Fruit fly (Drosophila melanogaster) whole organism, pupa: ENCODE measurements around the gene CG32148.

Experiments used
- CG10348 ChIP-seq: fragments of 200-800 bp; sonication (Bioruptor generic); IDR thresholded peaks from 2 replicates; pipeline ENCODE4 v1.3.6; 2022; ENCODE audit warnings: missing biosample characterization, missing genetic modification characterization
- CG12605 ChIP-seq: fragments of 200-800 bp; sonication (Bioruptor generic); IDR thresholded peaks from 2 replicates; pipeline ENCODE4 v1.3.6; 2022; ENCODE audit warnings: missing biosample characterization, missing genetic modification characterization
- CG13204 ChIP-seq: fragments of 200-800 bp; sonication (Bioruptor generic); optimal IDR thresholded peaks from 2 replicates; lab custom pipeline; 2018; ENCODE audit warnings: missing biosample characterization, mild to moderate bottlenecking, missing genetic modification characterization, moderate library complexity
- CG14655 ChIP-seq: fragments of 200-800 bp; sonication (Bioruptor generic); optimal IDR thresholded peaks from 3 replicates; lab custom pipeline; 2017; ENCODE audit warnings: mild to moderate bottlenecking, missing biosample characterization, missing genetic modification reagents, missing genetic modification characterization
- CG15710 ChIP-seq: fragments of 200-800 bp; sonication (Bioruptor generic); optimal IDR thresholded peaks from 2 replicates; lab custom pipeline; 2018; ENCODE audit warnings: missing biosample characterization, mild to moderate bottlenecking, missing genetic modification characterization, moderate library complexity
- CG17806 ChIP-seq: fragments of 200-800 bp; sonication (Bioruptor generic); optimal IDR thresholded peaks from 2 replicates; lab custom pipeline; 2018; ENCODE audit warnings: missing biosample characterization, mild to moderate bottlenecking, missing genetic modification characterization, moderate library complexity
- CG32121 ChIP-seq: fragments of 200-800 bp; sonication (Bioruptor generic); IDR thresholded peaks from 2 replicates; pipeline ENCODE4 v1.3.6; 2022; ENCODE audit warnings: missing biosample characterization, missing genetic modification characterization
- CG34367 ChIP-seq: fragments of 200-800 bp; sonication (Bioruptor generic); optimal IDR thresholded peaks from 2 replicates; lab custom pipeline; 2018; ENCODE audit warnings: missing biosample characterization, mild to moderate bottlenecking, missing genetic modification characterization
- CG4496 ChIP-seq: fragments of 200-800 bp; sonication (Bioruptor generic); IDR thresholded peaks from 3 replicates; pipeline ENCODE4 v1.3.6; 2022; ENCODE audit warnings: missing biosample characterization, missing genetic modification characterization
- CG8159 ChIP-seq: fragments of 200-800 bp; sonication (Bioruptor generic); optimal IDR thresholded peaks from 3 replicates; lab custom pipeline; 2018; ENCODE audit warnings: missing biosample characterization, mild to moderate bottlenecking, missing genetic modification characterization, moderate library complexity
- CG8301 ChIP-seq: fragments of 200-800 bp; sonication (Bioruptor generic); optimal IDR thresholded peaks from 2 replicates; lab custom pipeline; 2018; ENCODE audit warnings: missing biosample characterization, mild to moderate bottlenecking, missing genetic modification characterization
- CG9948 ChIP-seq: fragments of 200-800 bp; sonication (Bioruptor generic); optimal IDR thresholded peaks from 2 replicates; lab custom pipeline; 2018; ENCODE audit warnings: missing biosample characterization, mild to moderate bottlenecking, missing genetic modification characterization, moderate library complexity
- D1 ChIP-seq: fragments of 200-800 bp; sonication (Bioruptor generic); optimal IDR thresholded peaks from 2 replicates; lab custom pipeline; 2018; ENCODE audit warnings: missing biosample characterization, mild to moderate bottlenecking, missing genetic modification characterization, moderate library complexity
- EcR ChIP-seq: fragments of 200-800 bp; sonication (Bioruptor generic); optimal IDR thresholded peaks from 3 replicates; lab custom pipeline; 2019; ENCODE audit warnings: missing biosample characterization, missing genetic modification characterization, mild to moderate bottlenecking, moderate library complexity, missing genetic modification reagents
- Ets98B ChIP-seq: fragments of 200-800 bp; sonication (Bioruptor generic); IDR thresholded peaks from 2 replicates; pipeline ENCODE4 v1.3.6; 2022; ENCODE audit warnings: missing biosample characterization, missing genetic modification characterization
- Pif1A ChIP-seq: fragments of 200-800 bp; sonication (Bioruptor generic); optimal IDR thresholded peaks from 3 replicates; lab custom pipeline; 2016; ENCODE audit warnings: missing biosample characterization, missing genetic modification characterization
- Pif1B ChIP-seq: fragments of 200-800 bp; sonication (Bioruptor generic); optimal IDR thresholded peaks from 3 replicates; lab custom pipeline; 2016; ENCODE audit warnings: missing biosample characterization, missing genetic modification characterization
- Snoo ChIP-seq: fragments of 200-800 bp; sonication (Bioruptor generic); optimal IDR thresholded peaks from 3 replicates; lab custom pipeline; 2017; ENCODE audit warnings: missing biosample characterization, mild to moderate bottlenecking, missing genetic modification characterization, inconsistent platforms
- fd96Ca ChIP-seq: fragments of 200-800 bp; sonication (Bioruptor generic); IDR thresholded peaks from 3 replicates; pipeline ENCODE4 v1.3.6; 2022; ENCODE audit warnings: missing biosample characterization, missing genetic modification characterization
- gl ChIP-seq: fragments of 200-800 bp; sonication (Bioruptor generic); optimal IDR thresholded peaks from 2 replicates; lab custom pipeline; 2018; ENCODE audit warnings: missing biosample characterization, mild to moderate bottlenecking, missing genetic modification characterization
- rn ChIP-seq: fragments of 200-800 bp; sonication (Bioruptor generic); IDR thresholded peaks from 2 replicates; pipeline ENCODE4 v1.3.6; 2022; ENCODE audit warnings: missing biosample characterization, missing genetic modification characterization

CG32148 gene

DNA sequence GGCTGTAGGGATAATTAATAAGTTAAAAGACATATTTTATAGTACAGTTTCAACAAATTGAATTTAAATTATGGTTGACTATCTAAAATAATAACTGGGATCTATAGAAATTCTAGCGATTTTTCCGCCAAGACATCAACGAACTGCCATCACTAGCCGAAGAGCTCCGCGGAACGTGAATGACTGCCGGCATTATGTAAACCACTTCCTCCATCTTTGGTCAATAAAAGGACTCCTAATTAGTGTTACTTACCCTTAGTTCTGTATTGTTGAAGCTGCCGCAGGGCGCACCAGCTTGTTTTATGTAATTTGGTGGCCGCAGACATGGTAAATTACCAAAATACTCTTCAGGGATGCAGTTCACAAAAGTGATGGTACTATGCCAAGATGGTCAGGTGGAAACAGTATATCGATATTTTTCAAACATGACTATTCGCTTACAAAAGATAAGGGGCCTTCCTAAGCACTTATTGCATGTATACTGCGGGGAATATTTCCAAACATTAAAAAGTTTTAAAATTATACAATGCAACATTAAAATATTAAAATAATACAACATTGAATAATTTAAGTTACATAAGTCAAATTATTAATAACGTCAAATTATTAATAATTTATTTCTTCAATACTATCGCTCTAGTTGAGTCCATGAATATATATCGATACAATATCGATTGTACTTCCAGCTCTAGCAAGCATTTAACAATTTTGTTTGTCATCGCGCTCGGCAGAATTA is 23.8 kb upstream of the CG32148 start, which contains the start of the genes mRpL39 and Prosbeta2:
Gene mRpL39, minus strand, starts transcription at position 383 of the 736 bp plus-strand sequence.
Gene Prosbeta2, plus strand, starts transcription at position 668 of the 736 bp plus-strand sequence.
- TF ChIP-seq Pif1A (GFP tag; lab: Kevin White, UChicago) = no peak
- no peak for TF ChIP-seq CG9948 (tag; lab: Kevin White, UChicago)
- TF ChIP-seq rn (GFP tag; lab: Robert Waterston, UW) = peak; percentile 60; the same call in 1 of the 2 replicates
- no peak for TF ChIP-seq D1 (tag; lab: Kevin White, UChicago)
- no peak for TF ChIP-seq CG8301
- TF ChIP-seq CG34367 (tag; lab: Kevin White, UChicago) = no peak
- no peak for TF ChIP-seq CG12605 (GFP tag; lab: Robert Waterston, UW)
- no peak for TF ChIP-seq Pif1B
- TF ChIP-seq CG14655 (GFP tag; lab: Kevin White, UChicago) = no peak
- TF ChIP-seq Snoo (tag; lab: Kevin White, UChicago) = no peak
- peak; percentile 23; the same call in 1 of the 3 replicates for TF ChIP-seq fd96Ca (GFP tag; lab: Robert Waterston, UW)
- TF ChIP-seq CG13204 (GFP tag; lab: Kevin White, UChicago) = no peak
- TF ChIP-seq Ets98B = no peak
- peak; percentile 61 for TF ChIP-seq CG32121 (GFP tag; lab: Robert Waterston, UW)
- TF ChIP-seq CG17806 (tag; lab: Kevin White, UChicago) = no peak
- TF ChIP-seq gl (tag; lab: Kevin White, UChicago) = no peak
- TF ChIP-seq CG8159 (tag; lab: Kevin White, UChicago) = peak; percentile 72
- TF ChIP-seq CG15710 (tag; lab: Kevin White, UChicago) = peak; percentile 0
- no peak for TF ChIP-seq CG10348 (GFP tag; lab: Robert Waterston, UW)
- TF ChIP-seq EcR (GFP tag; lab: Kevin White, UChicago) = peak; percentile 24
- TF ChIP-seq CG4496 (GFP tag; lab: Robert Waterston, UW) = peak; percentile 66; the same call in 1 of the 3 replicates
- TF ChIP-seq, all 21 proteins: peak for 7

DNA sequence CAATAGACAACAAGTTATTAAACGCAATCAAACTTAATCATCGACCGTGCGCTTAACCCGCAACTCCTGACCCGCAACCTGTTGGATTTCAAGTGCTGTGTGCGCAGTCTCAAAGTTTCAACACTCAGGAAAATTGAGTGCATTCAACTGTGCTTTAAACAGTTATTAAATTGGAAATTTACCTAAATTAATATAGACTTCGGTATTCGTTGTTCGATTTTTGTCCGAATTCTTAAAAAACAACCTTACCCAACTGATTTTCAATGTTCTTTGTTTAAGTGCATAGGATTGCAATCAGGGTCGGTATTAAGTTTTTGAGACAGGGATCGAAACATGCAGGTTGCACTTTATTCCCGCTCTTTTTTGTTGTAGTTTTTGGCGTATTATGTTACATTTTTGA is 18.2 kb upstream of the CG32148 start:
- no peak for TF ChIP-seq Snoo (tag; lab: Kevin White, UChicago)
- peak; percentile 77; the same call in 2 of the 3 replicates for TF ChIP-seq CG4496 (GFP tag; lab: Robert Waterston, UW)
- TF ChIP-seq fd96Ca (GFP tag; lab: Robert Waterston, UW) = peak; percentile 62; the same call in 2 of the 3 replicates
- TF ChIP-seq D1 (tag; lab: Kevin White, UChicago) = no peak
- peak; percentile 79 for TF ChIP-seq CG12605 (GFP tag; lab: Robert Waterston, UW)
- no peak for TF ChIP-seq CG14655 (GFP tag; lab: Kevin White, UChicago)
- peak; percentile 37 for TF ChIP-seq CG15710 (tag; lab: Kevin White, UChicago)
- no peak for TF ChIP-seq CG10348 (GFP tag; lab: Robert Waterston, UW)
- peak; percentile 41 for TF ChIP-seq Pif1A (GFP tag; lab: Kevin White, UChicago)
- no peak for TF ChIP-seq CG13204 (GFP tag; lab: Kevin White, UChicago)
- peak; percentile 45 for TF ChIP-seq CG34367 (tag; lab: Kevin White, UChicago)
- TF ChIP-seq CG17806 (tag; lab: Kevin White, UChicago) = peak; percentile 58
- TF ChIP-seq EcR (GFP tag; lab: Kevin White, UChicago) = no peak
- no peak for TF ChIP-seq gl (tag; lab: Kevin White, UChicago)
- peak; percentile 54 for TF ChIP-seq CG8301
- peak; percentile 79 for TF ChIP-seq Ets98B
- peak; percentile 69 for TF ChIP-seq CG32121 (GFP tag; lab: Robert Waterston, UW)
- no peak for TF ChIP-seq Pif1B
- TF ChIP-seq CG9948 (tag; lab: Kevin White, UChicago) = peak; percentile 61
- 0 out of 2 replicates have a peak, but pooled peaks have one; percentile 40 for TF ChIP-seq rn (GFP tag; lab: Robert Waterston, UW)
- TF ChIP-seq CG8159 (tag; lab: Kevin White, UChicago) = peak; percentile 61

DNA sequence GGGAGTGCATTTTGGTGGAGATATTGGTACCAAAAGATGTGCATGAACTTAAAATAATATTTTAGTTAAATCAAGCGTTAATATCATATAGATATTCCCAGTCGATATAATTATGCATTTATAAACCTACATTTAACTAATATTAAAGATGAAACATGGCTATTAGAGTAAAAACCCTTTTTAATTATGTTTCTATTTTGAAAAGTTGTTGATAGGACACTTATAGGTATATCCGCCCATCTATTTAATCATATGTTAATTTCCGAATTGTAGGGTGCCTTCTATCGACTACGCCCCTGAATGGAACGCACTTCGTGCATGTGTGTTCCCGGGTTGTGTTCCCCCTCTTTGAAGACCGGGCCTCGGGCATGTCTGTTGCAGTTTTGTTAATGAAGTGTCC is 17.5 kb upstream of the CG32148 start:
- TF ChIP-seq CG14655 (GFP tag; lab: Kevin White, UChicago) (peak; percentile 70), rn (GFP tag; lab: Robert Waterston, UW) (no peak), CG13204 (GFP tag; lab: Kevin White, UChicago) (no peak), CG4496 (GFP tag; lab: Robert Waterston, UW) (no peak), D1 (tag; lab: Kevin White, UChicago) (peak; percentile 0), gl (tag; lab: Kevin White, UChicago) (no peak), Snoo (tag; lab: Kevin White, UChicago) (no peak), CG10348 (GFP tag; lab: Robert Waterston, UW) (no peak), Pif1A (GFP tag; lab: Kevin White, UChicago) (peak; percentile 49), EcR (GFP tag; lab: Kevin White, UChicago) (no peak), CG32121 (GFP tag; lab: Robert Waterston, UW) (no peak), fd96Ca (GFP tag; lab: Robert Waterston, UW) (no peak), CG8159 (tag; lab: Kevin White, UChicago) (peak; percentile 71), CG34367 (tag; lab: Kevin White, UChicago) (peak; percentile 47), CG17806 (tag; lab: Kevin White, UChicago) (peak; percentile 59), CG8301 (peak; percentile 57), CG12605 (GFP tag; lab: Robert Waterston, UW) (no peak), Ets98B (no peak), CG9948 (tag; lab: Kevin White, UChicago) (peak; percentile 68), CG15710 (tag; lab: Kevin White, UChicago) (peak; percentile 65), Pif1B (peak; percentile 46)

DNA sequence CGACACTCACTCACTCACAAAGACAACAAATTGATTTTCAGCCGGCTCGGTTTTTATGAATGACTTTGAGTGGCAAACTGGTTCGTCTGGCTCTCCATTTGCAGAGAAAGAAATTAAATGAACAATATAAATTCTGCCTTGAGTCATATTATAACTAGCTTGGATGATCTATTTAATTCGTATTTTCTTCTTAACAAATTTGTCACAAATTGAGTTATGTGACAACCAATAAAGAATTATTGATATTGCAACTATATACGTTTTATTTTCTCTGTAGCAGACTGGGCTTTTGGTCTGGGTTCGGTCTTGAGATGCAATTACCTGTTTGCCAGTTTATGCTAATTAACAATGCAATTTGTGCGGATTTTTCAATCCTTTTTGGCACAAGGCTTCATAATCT is 16.5 kb upstream of the CG32148 start:
- TF ChIP-seq CG9948 (tag; lab: Kevin White, UChicago) (peak; percentile 69), gl (tag; lab: Kevin White, UChicago) (peak; percentile 44), CG13204 (GFP tag; lab: Kevin White, UChicago) (no peak), Pif1B (peak; percentile 83), CG17806 (tag; lab: Kevin White, UChicago) (peak; percentile 81), CG8159 (tag; lab: Kevin White, UChicago) (peak; percentile 77), CG8301 (peak; percentile 85), CG15710 (tag; lab: Kevin White, UChicago) (peak; percentile 81), Snoo (tag; lab: Kevin White, UChicago) (peak; percentile 53), CG12605 (GFP tag; lab: Robert Waterston, UW) (peak; percentile 91), Ets98B (peak; percentile 91), EcR (GFP tag; lab: Kevin White, UChicago) (no peak), CG10348 (GFP tag; lab: Robert Waterston, UW) (0 out of 2 replicates have a peak, but pooled peaks have one; percentile 34), rn (GFP tag; lab: Robert Waterston, UW) (peak; percentile 71), D1 (tag; lab: Kevin White, UChicago) (peak; percentile 63), fd96Ca (GFP tag; lab: Robert Waterston, UW) (0 out of 3 replicates have a peak, but pooled peaks have one; percentile 48), CG32121 (GFP tag; lab: Robert Waterston, UW) (peak; percentile 92), CG14655 (GFP tag; lab: Kevin White, UChicago) (peak; percentile 83), Pif1A (GFP tag; lab: Kevin White, UChicago) (peak; percentile 86), CG34367 (tag; lab: Kevin White, UChicago) (peak; percentile 62), CG4496 (GFP tag; lab: Robert Waterston, UW) (peak; percentile 95)
- TF ChIP-seq, all 21 proteins: peak for 19
